Fruit fly (Drosophila melanogaster) whole organism, embryonic: Measurements from ENCODE around the gene Lcp65Ag3.

ENCODE experiments used
- Antp ChIP-seq: fragments of 200-800 bp; sonication (Bioruptor generic); optimal IDR thresholded peaks from 3 replicates; lab custom pipeline; 2016; ENCODE audit warnings: missing biosample characterization, missing genetic modification characterization
- Blimp-1 ChIP-seq: fragments of 200-800 bp; sonication (Bioruptor generic); optimal IDR thresholded peaks from 3 replicates; lab custom pipeline; 2018; ENCODE audit warnings: missing biosample characterization, missing genetic modification characterization, mild to moderate bottlenecking, moderate library complexity, missing genetic modification reagents
- C15 ChIP-seq: fragments of 200-800 bp; sonication (Bioruptor generic); IDR thresholded peaks from 3 replicates; pipeline ENCODE4 v1.3.6; 2022; ENCODE audit warnings: missing biosample characterization, missing genetic modification characterization
- CG10147 ChIP-seq: fragments of 200-800 bp; sonication (Bioruptor generic); optimal IDR thresholded peaks from 2 replicates; lab custom pipeline; 2019; ENCODE audit warnings: missing biosample characterization, mild to moderate bottlenecking, missing genetic modification characterization, moderate library complexity
- CG10274 ChIP-seq: fragments of 200-800 bp; sonication (Bioruptor generic); optimal IDR thresholded peaks from 3 replicates; lab custom pipeline; 2017; ENCODE audit warnings: missing biosample characterization, mild to moderate bottlenecking, missing genetic modification characterization
- CG10462 ChIP-seq: fragments of 200-800 bp; sonication (Bioruptor generic); optimal IDR thresholded peaks from 2 replicates; lab custom pipeline; 2016; ENCODE audit warnings: missing biosample characterization, missing genetic modification characterization
- CG11247 ChIP-seq: fragments of 200-800 bp; sonication (Bioruptor generic); IDR thresholded peaks from 2 replicates; pipeline ENCODE4 v1.3.6; 2022; ENCODE audit warnings: missing biosample characterization, missing genetic modification characterization
- CG11456 ChIP-seq: fragments of 200-800 bp; sonication (Bioruptor generic); IDR thresholded peaks from 3 replicates; pipeline ENCODE4 v1.3.6; 2022; ENCODE audit warnings: missing biosample characterization, missing genetic modification characterization
- CG11723 ChIP-seq: fragments of 200-800 bp; sonication (Bioruptor generic); optimal IDR thresholded peaks from 2 replicates; lab custom pipeline; 2017; ENCODE audit warnings: missing biosample characterization, mild to moderate bottlenecking, missing genetic modification characterization
- CG14965 ChIP-seq: fragments of 200-800 bp; sonication (Bioruptor generic); optimal IDR thresholded peaks from 2 replicates; lab custom pipeline; 2016; ENCODE audit warnings: missing biosample characterization, missing genetic modification characterization, borderline replicate concordance
- CG15601 ChIP-seq: fragments of 200-800 bp; sonication (Bioruptor generic); optimal IDR thresholded peaks from 3 replicates; lab custom pipeline; 2019; ENCODE audit warnings: missing biosample characterization, mild to moderate bottlenecking, missing genetic modification characterization, moderate library complexity
- CG16813 ChIP-seq: fragments of 200-800 bp; sonication (Bioruptor generic); IDR thresholded peaks from 3 replicates; pipeline ENCODE4 v1.3.6; 2022; ENCODE audit warnings: missing biosample characterization, missing genetic modification characterization; ENCODE audit not compliant: partially characterized antibody
- CG1832 ChIP-seq: fragments of 200-800 bp; sonication (Bioruptor generic); optimal IDR thresholded peaks from 2 replicates; lab custom pipeline; 2017; ENCODE audit warnings: missing biosample characterization, mild to moderate bottlenecking, missing genetic modification characterization, inconsistent platforms
- CG30020 ChIP-seq: fragments of 200-800 bp; optimal IDR thresholded peaks from 2 replicates; lab custom pipeline; 2019; ENCODE audit warnings: missing biosample characterization, mild to moderate bottlenecking, missing genetic modification characterization, moderate library complexity
- CG3281 ChIP-seq: fragments of 200-800 bp; sonication (Bioruptor generic); optimal IDR thresholded peaks from 3 replicates; lab custom pipeline; 2017; ENCODE audit warnings: missing biosample characterization, mild to moderate bottlenecking, missing genetic modification characterization
- CG43689 ChIP-seq: fragments of 200-800 bp; sonication (Bioruptor generic); IDR thresholded peaks from 2 replicates; pipeline ENCODE4 v1.3.6; 2022; ENCODE audit warnings: missing biosample characterization, missing genetic modification characterization
- CG4404 ChIP-seq: fragments of 200-800 bp; sonication (Bioruptor generic); IDR thresholded peaks from 2 replicates; pipeline ENCODE4 v1.3.6; 2022; ENCODE audit warnings: missing biosample characterization, missing genetic modification characterization
- CG5180 ChIP-seq: fragments of 200-800 bp; sonication (Bioruptor generic); optimal IDR thresholded peaks from 3 replicates; lab custom pipeline; 2017; ENCODE audit warnings: missing biosample characterization, missing genetic modification characterization, mild to moderate bottlenecking, moderate library complexity, missing genetic modification reagents
- CG6654 ChIP-seq: fragments of 200-800 bp; sonication (Bioruptor generic); optimal IDR thresholded peaks from 2 replicates; lab custom pipeline; 2017; ENCODE audit warnings: missing biosample characterization, mild to moderate bottlenecking, missing genetic modification characterization
- CG6791 ChIP-seq: fragments of 200-800 bp; sonication (Bioruptor generic); IDR thresholded peaks from 3 replicates; pipeline ENCODE4 v1.3.6; 2022; ENCODE audit warnings: missing biosample characterization, missing genetic modification characterization; ENCODE audit not compliant: partially characterized antibody
- CG7786 ChIP-seq: fragments of 200-800 bp; sonication (Bioruptor generic); optimal IDR thresholded peaks from 2 replicates; lab custom pipeline; 2016; ENCODE audit warnings: missing biosample characterization, missing genetic modification characterization
- CG9876 ChIP-seq: fragments of 200-800 bp; sonication (Bioruptor generic); optimal IDR thresholded peaks from 2 replicates; lab custom pipeline; 2016; ENCODE audit warnings: missing biosample characterization, missing genetic modification characterization
- Camta ChIP-seq: fragments of 200-800 bp; sonication (Bioruptor generic); optimal IDR thresholded peaks from 2 replicates; lab custom pipeline; 2016; ENCODE audit warnings: missing biosample characterization, missing genetic modification characterization
- Doc3 ChIP-seq: fragments of 200-800 bp; sonication (Bioruptor generic); IDR thresholded peaks from 3 replicates; pipeline ENCODE4 v1.3.6; 2022; ENCODE audit warnings: missing biosample characterization, missing genetic modification characterization; ENCODE audit not compliant: partially characterized antibody
- Hr39 ChIP-seq: fragments of >200 bp; optimal IDR thresholded peaks from 2 replicates; lab custom pipeline; 2017
- Hr78 ChIP-seq, 2 experiments: fragments of 200-800 bp in 1 of 2; fragments of >200 bp in 1 of 2; sonication (Bioruptor generic) in 1 of 2; optimal IDR thresholded peaks; 2 replicates each; lab custom pipeline; 2017 to 2019; ENCODE audit warnings: missing biosample characterization in 2 of 2, missing genetic modification characterization in 2 of 2, mild to moderate bottlenecking in 1 of 2, moderate library complexity in 1 of 2
- NfI ChIP-seq: fragments of 200-800 bp; sonication (Bioruptor generic); optimal IDR thresholded peaks from 3 replicates; lab custom pipeline; 2018; ENCODE audit warnings: missing biosample characterization, mild to moderate bottlenecking, missing genetic modification characterization, moderate library complexity
- Opbp ChIP-seq: fragments of 200-800 bp; sonication (Bioruptor generic); IDR thresholded peaks from 3 replicates; pipeline ENCODE4 v1.3.6; 2022; ENCODE audit warnings: missing biosample characterization, missing genetic modification characterization; ENCODE audit not compliant: partially characterized antibody
- TFAM ChIP-seq: fragments of 200-800 bp; sonication (Bioruptor generic); optimal IDR thresholded peaks from 2 replicates; lab custom pipeline; 2017; ENCODE audit warnings: missing biosample characterization, missing genetic modification characterization, inconsistent platforms
- az2 ChIP-seq: fragments of 200-800 bp; sonication (Bioruptor generic); optimal IDR thresholded peaks from 3 replicates; lab custom pipeline; 2016; ENCODE audit warnings: missing biosample characterization, missing genetic modification characterization
- bbx ChIP-seq: fragments of 200-800 bp; sonication (Bioruptor generic); IDR thresholded peaks from 2 replicates; pipeline ENCODE4 v1.3.6; 2022; ENCODE audit warnings: missing biosample characterization, missing genetic modification characterization; ENCODE audit not compliant: partially characterized antibody
- bsh ChIP-seq, 2 experiments: fragments of 200-800 bp; sonication (Bioruptor generic); optimal IDR thresholded peaks; 2 replicates each; lab custom pipeline; 2017 to 2018; ENCODE audit warnings: mild to moderate bottlenecking in 2 of 2, missing biosample characterization in 2 of 2, missing genetic modification characterization in 2 of 2, moderate library complexity in 1 of 2
- btn ChIP-seq: fragments of 200-800 bp; sonication (Bioruptor generic); optimal IDR thresholded peaks from 2 replicates; lab custom pipeline; 2016; ENCODE audit warnings: missing biosample characterization, missing genetic modification characterization
- da ChIP-seq: fragments of 200-800 bp; sonication (Bioruptor generic); optimal IDR thresholded peaks from 2 replicates; lab custom pipeline; 2016; ENCODE audit warnings: missing biosample characterization, missing genetic modification characterization
- danr ChIP-seq: fragments of 200-800 bp; sonication (Bioruptor generic); IDR thresholded peaks from 2 replicates; pipeline ENCODE4 v1.3.6; 2022; ENCODE audit warnings: missing biosample characterization, missing genetic modification characterization
- dmrt11E ChIP-seq: fragments of 200-800 bp; sonication (Bioruptor generic); optimal IDR thresholded peaks from 3 replicates; lab custom pipeline; 2018; ENCODE audit warnings: missing biosample characterization, mild to moderate bottlenecking, missing genetic modification characterization, moderate library complexity
- emc ChIP-seq: fragments of 200-800 bp; sonication (Bioruptor generic); optimal IDR thresholded peaks from 2 replicates; lab custom pipeline; 2016; ENCODE audit warnings: missing biosample characterization, missing genetic modification characterization
- klu ChIP-seq: fragments of 200-800 bp; sonication (Bioruptor generic); IDR thresholded peaks from 2 replicates; pipeline ENCODE4 v1.3.6; 2022; ENCODE audit warnings: missing biosample characterization, missing genetic modification characterization
- nau ChIP-seq: fragments of 200-800 bp; sonication (Bioruptor generic); optimal IDR thresholded peaks from 3 replicates; lab custom pipeline; 2017; ENCODE audit warnings: missing biosample characterization, mild to moderate bottlenecking, missing genetic modification characterization, missing genetic modification reagents
- nerfin-1 ChIP-seq: fragments of 200-800 bp; sonication (Bioruptor generic); optimal IDR thresholded peaks from 3 replicates; lab custom pipeline; 2019; ENCODE audit warnings: missing biosample characterization, mild to moderate bottlenecking, missing genetic modification characterization, moderate library complexity
- org-1 ChIP-seq: fragments of 200-800 bp; sonication (Bioruptor generic); optimal IDR thresholded peaks from 2 replicates; lab custom pipeline; 2017; ENCODE audit warnings: missing biosample characterization, missing genetic modification characterization
- otp ChIP-seq: fragments of 200-800 bp; sonication (Bioruptor generic); IDR thresholded peaks from 3 replicates; pipeline ENCODE4, ENCODE4 v1.3.6; 2022; ENCODE audit warnings: missing biosample characterization, missing genetic modification characterization
- pfk ChIP-seq: fragments of 200-800 bp; sonication (Bioruptor generic); optimal IDR thresholded peaks from 2 replicates; lab custom pipeline; 2018; ENCODE audit warnings: missing biosample characterization, mild to moderate bottlenecking, missing genetic modification characterization, moderate library complexity
- pzg ChIP-seq: fragments of 200-800 bp; sonication (Bioruptor generic); optimal IDR thresholded peaks from 3 replicates; lab custom pipeline; 2018; ENCODE audit warnings: missing biosample characterization, mild to moderate bottlenecking, missing genetic modification characterization, moderate library complexity
- run ChIP-seq: fragments of 200-800 bp; sonication (Bioruptor generic); optimal IDR thresholded peaks from 3 replicates; lab custom pipeline; 2018; ENCODE audit warnings: missing biosample characterization, mild to moderate bottlenecking, missing genetic modification characterization
- sqz ChIP-seq: fragments of 200-800 bp; sonication (Bioruptor generic); optimal IDR thresholded peaks from 3 replicates; lab custom pipeline; 2018; ENCODE audit warnings: missing biosample characterization, mild to moderate bottlenecking, missing genetic modification characterization
- tll ChIP-seq, 2 experiments: fragments of 200-800 bp in 1 of 2; fragments of >200 bp in 1 of 2; sonication (Bioruptor generic) in 1 of 2; optimal IDR thresholded peaks; 2 replicates each; lab custom pipeline; 2017 to 2019; ENCODE audit warnings: missing biosample characterization in 2 of 2, missing genetic modification characterization in 2 of 2, mild to moderate bottlenecking in 1 of 2, moderate library complexity in 1 of 2
- usp ChIP-seq: fragments of >200 bp; optimal IDR thresholded peaks from 2 replicates; lab custom pipeline; 2017; ENCODE audit warnings: missing biosample characterization, missing genetic modification characterization
- zen2 ChIP-seq: fragments of 200-800 bp; sonication (Bioruptor generic); IDR thresholded peaks from 3 replicates; pipeline ENCODE4 v1.3.6; 2022; ENCODE audit warnings: missing biosample characterization, missing genetic modification characterization; ENCODE audit not compliant: partially characterized antibody

The Lcp65Ag3 gene

dm6 chr3L:6094697-6095096, 36.1 kb downstream of the Lcp65Ag3 start, which contains the start of the genes CG10467 and loj (continued):
- TF ChIP-seq bsh (GFP tag; optimal IDR thresholded peaks at IDR 0.05; lab: Kevin White, UChicago) = peak in 1 of 2 experiments; percentile 97
- TF ChIP-seq btn (GFP tag; lab: Kevin White, UChicago) = no peak
- TF ChIP-seq nerfin-1 (tag; lab: Kevin White, UChicago) = peak; percentile 93
- TF ChIP-seq pzg (GFP tag; lab: Kevin White, UChicago) = peak; percentile 63
- no peak for TF ChIP-seq CG1832 (GFP tag; lab: Kevin White, UChicago)
- peak; percentile 67 for TF ChIP-seq CG5180 (GFP tag; lab: Kevin White, UChicago)
- no peak for TF ChIP-seq usp (GFP tag; lab: Kevin White, UChicago)
- peak; percentile 97 for TF ChIP-seq az2 (GFP tag; lab: Kevin White, UChicago)
- no peak for TF ChIP-seq TFAM
- no peak for TF ChIP-seq CG14965 (GFP tag; lab: Kevin White, UChicago)
- peak in 1 of 2 experiments; percentile 62 for TF ChIP-seq tll (GFP tag; optimal IDR thresholded peaks at IDR 0.05; lab: Kevin White, UChicago)
- TF ChIP-seq C15 (GFP tag; lab: Robert Waterston, UW) = peak; percentile 87
- TF ChIP-seq otp (GFP tag; lab: Robert Waterston, UW) = peak; percentile 94
- TF ChIP-seq CG10462 (GFP tag; lab: Kevin White, UChicago) = peak; percentile 90
- peak; percentile 98 for TF ChIP-seq dmrt11E (tag; lab: Kevin White, UChicago)
- TF ChIP-seq Camta (GFP tag; lab: Kevin White, UChicago) = peak; percentile 81
- TF ChIP-seq klu = peak; percentile 97
- peak; percentile 91 for TF ChIP-seq CG3281
- peak; percentile 50; the same call in 2 of the 3 replicates for TF ChIP-seq Doc3 (GFP tag; lab: Robert Waterston, UW)
- peak; percentile 83 for TF ChIP-seq CG6654 (GFP tag; lab: Kevin White, UChicago)
- no peak for TF ChIP-seq Hr78 (GFP tag; optimal IDR thresholded peaks at IDR 0.05; lab: Kevin White, UChicago)
- peak; percentile 97 for TF ChIP-seq CG11247
- peak; percentile 78 for TF ChIP-seq Opbp (GFP tag; lab: Robert Waterston, UW)
- TF ChIP-seq CG6791 = peak; percentile 55; the same call in 1 of the 3 replicates
- peak; percentile 79 for TF ChIP-seq CG9876 (GFP tag; lab: Kevin White, UChicago)
- no peak for TF ChIP-seq zen2 (GFP tag; lab: Robert Waterston, UW)
- TF ChIP-seq emc (GFP tag; lab: Kevin White, UChicago) = peak; percentile 72
- TF ChIP-seq sqz (GFP tag; lab: Kevin White, UChicago) = no peak
- TF ChIP-seq CG7786 (GFP tag; lab: Kevin White, UChicago) = peak; percentile 83
- TF ChIP-seq CG16813 (GFP tag; lab: Robert Waterston, UW) = peak; percentile 75
- TF ChIP-seq run (tag; lab: Kevin White, UChicago) = peak; percentile 77
- TF ChIP-seq Antp (GFP tag; lab: Kevin White, UChicago) = peak; percentile 73
- TF ChIP-seq nau = peak; percentile 79
- peak; percentile 93 for TF ChIP-seq CG15601 (tag; lab: Kevin White, UChicago)
- peak; percentile 94 for TF ChIP-seq Blimp-1 (GFP tag; lab: Kevin White, UChicago)
- peak; percentile 75 for TF ChIP-seq org-1
- TF ChIP-seq da (GFP tag; lab: Kevin White, UChicago) = peak; percentile 32
- TF ChIP-seq NfI (GFP tag; lab: Kevin White, UChicago) = peak; percentile 94
- TF ChIP-seq CG11456 = peak; percentile 98
- TF ChIP-seq CG10274 (GFP tag; lab: Kevin White, UChicago) = peak; percentile 64
- peak; percentile 58 for TF ChIP-seq bbx (GFP tag; lab: Robert Waterston, UW)
- peak; percentile 87 for TF ChIP-seq CG30020 (tag; lab: Kevin White, UChicago)
- peak; percentile 98 for TF ChIP-seq CG4404
- TF ChIP-seq CG11723 = peak; percentile 87
- peak; percentile 8 for TF ChIP-seq pfk (GFP tag; lab: Kevin White, UChicago)
- peak; percentile 93 for TF ChIP-seq danr
- TF ChIP-seq Hr39 (lab: Kevin White, UChicago) = no peak
- TF ChIP-seq CG10147 (GFP tag; lab: Kevin White, UChicago) = peak; percentile 92
- peak; percentile 87 for TF ChIP-seq CG43689 (GFP tag; lab: Robert Waterston, UW)
